Worm (Caenorhabditis elegans) whole organism, early embryonic: ENCODE results near the gene F48E8.4.

ENCODE experiments used
- B0310.2 ChIP-seq: sonication (generic microtip); optimal IDR thresholded peaks from 2 replicates; lab custom pipeline; 2016; ENCODE audit warnings: mild to moderate bottlenecking, missing genetic modification characterization, missing compliant biosample characterization
- F13C5.2 ChIP-seq: sonication (generic microtip); optimal IDR thresholded peaks from 2 replicates; lab custom pipeline; 2017; ENCODE audit warnings: mild to moderate bottlenecking, missing genetic modification characterization, inconsistent platforms, missing compliant biosample characterization
- aly-1 ChIP-seq: sonication (generic microtip); optimal IDR thresholded peaks from 2 replicates; lab custom pipeline; 2016; ENCODE audit warnings: missing genetic modification characterization, missing compliant biosample characterization
- ama-1 ChIP-seq: fragments of 150-350 bp; optimal IDR thresholded peaks from 2 replicates; lab custom pipeline; 2014
- ceh-13 ChIP-seq: fragments of 200-800 bp; sonication (Bioruptor generic); optimal IDR thresholded peaks from 2 replicates; lab custom pipeline; 2018; ENCODE audit warnings: mild to moderate bottlenecking, missing genetic modification characterization, missing compliant biosample characterization
- flt-1 ChIP-seq: fragments of 200-800 bp; sonication (Bioruptor generic); IDR thresholded peaks from 2 replicates; pipeline ENCODE4 v1.3.6; 2022; ENCODE audit warnings: missing genetic modification characterization, missing compliant biosample characterization
- hmbx-1 ChIP-seq: sonication (generic microtip); optimal IDR thresholded peaks from 2 replicates; lab custom pipeline; 2016; ENCODE audit warnings: mild to moderate bottlenecking, missing genetic modification characterization, missing compliant biosample characterization
- hmg-4 ChIP-seq: fragments of 200-800 bp; sonication (Bioruptor generic); optimal IDR thresholded peaks from 2 replicates; lab custom pipeline; 2018; ENCODE audit warnings: mild to moderate bottlenecking, missing genetic modification characterization, missing compliant biosample characterization
- hnd-1 ChIP-seq: sonication (generic microtip); optimal IDR thresholded peaks from 2 replicates; lab custom pipeline; 2016; ENCODE audit warnings: missing genetic modification characterization, missing compliant biosample characterization
- pes-1 ChIP-seq: fragments of 200-800 bp; sonication (Bioruptor generic); IDR thresholded peaks from 2 replicates; pipeline ENCODE4 v1.3.6; 2022; ENCODE audit warnings: missing genetic modification reagents, missing genetic modification characterization, missing compliant biosample characterization
- scrt-1 ChIP-seq: fragments of 200-800 bp; sonication (Bioruptor generic); IDR thresholded peaks from 2 replicates; pipeline ENCODE4 v1.3.6; 2022; ENCODE audit warnings: missing genetic modification characterization, missing compliant biosample characterization
- sea-1 ChIP-seq: fragments of 200-800 bp; sonication (Bioruptor generic); conservative IDR thresholded peaks from 2 replicates; pipeline ENCODE4 v1.3.6; 2022; ENCODE audit warnings: missing genetic modification characterization, missing compliant biosample characterization
- tbx-37 ChIP-seq: fragments of 200-800 bp; sonication (Bioruptor generic); conservative IDR thresholded peaks from 2 replicates; pipeline ENCODE4 v1.3.6; 2022; ENCODE audit warnings: missing genetic modification reagents, missing genetic modification characterization, missing compliant biosample characterization
- tra-4 ChIP-seq: sonication (generic microtip); optimal IDR thresholded peaks from 2 replicates; lab custom pipeline; 2017; ENCODE audit warnings: missing genetic modification characterization, missing compliant biosample characterization

ce11 chrIII:5506936-5507335 lies 53.5 kb downstream of the F48E8.4 start:
- no peak for TF ChIP-seq ama-1
- no peak for TF ChIP-seq hmbx-1
- TF ChIP-seq aly-1 (tag; lab: Kevin White, UChicago), result no peak
- no peak for TF ChIP-seq sea-1 (GFP tag; lab: Robert Waterston, UW)
- no peak for TF ChIP-seq F13C5.2 (tag; lab: Kevin White, UChicago)
- no peak for TF ChIP-seq flt-1
- TF ChIP-seq ceh-13, result no peak
- no peak for TF ChIP-seq scrt-1 (GFP tag; lab: Robert Waterston, UW)
- no peak for TF ChIP-seq hnd-1 (tag; lab: Kevin White, UChicago)
- TF ChIP-seq pes-1, result no peak
- no peak for TF ChIP-seq tra-4 (tag; lab: Kevin White, UChicago)
- TF ChIP-seq tbx-37 (GFP tag; lab: Robert Waterston, UW), result no peak
- TF ChIP-seq hmg-4, result no peak
- TF ChIP-seq B0310.2, result no peak
